Worm (Caenorhabditis elegans) whole organism, early embryonic: ENCODE data around the gene ncs-5.

ENCODE experiments used
- ama-1 ChIP-seq: fragments of 150-350 bp; optimal IDR thresholded peaks from 2 replicates; lab custom pipeline; 2014
- flt-1 ChIP-seq: fragments of 200-800 bp; sonication (Bioruptor generic); IDR thresholded peaks from 2 replicates; pipeline ENCODE4 v1.3.6; 2022; ENCODE audit warnings: missing genetic modification characterization, missing compliant biosample characterization
- hnd-1 ChIP-seq: sonication (generic microtip); optimal IDR thresholded peaks from 2 replicates; lab custom pipeline; 2016; ENCODE audit warnings: missing genetic modification characterization, missing compliant biosample characterization
- tbx-11 ChIP-seq: fragments of 200-800 bp; sonication (Bioruptor generic); IDR thresholded peaks from 2 replicates; pipeline ENCODE4 v1.3.6; 2022; ENCODE audit warnings: missing genetic modification characterization, missing compliant biosample characterization

- TF ChIP-seq hnd-1, result no peak
- no peak for TF ChIP-seq ama-1
- no peak for TF ChIP-seq flt-1 (GFP tag; lab: Robert Waterston, UW)
- no peak for TF ChIP-seq tbx-11 (GFP tag; lab: Robert Waterston, UW)
Measured at ce11 chrV:18771804-18772386, 47.7 kb upstream of the ncs-5 start.
